Worm (Caenorhabditis elegans) whole organism, L1 larva: ENCODE data around the gene srt-63.

Experiments used
- C04F5.9 ChIP-seq: sonication (generic microtip); optimal IDR thresholded peaks from 2 replicates; lab custom pipeline; 2016; ENCODE audit warnings: missing genetic modification characterization, missing compliant biosample characterization
- ceh-82 ChIP-seq, 3 experiments: fragments of 150-350 bp in 1 of 3; sonication (generic microtip) in 2 of 3; optimal IDR thresholded peaks; 2 replicates each; lab custom pipeline; 2014 to 2017; ENCODE audit warnings: missing biosample characterization in 3 of 3, missing genetic modification characterization in 3 of 3
- lin-15B ChIP-seq: fragments of 150-350 bp; sonication (generic microtip); optimal IDR thresholded peaks from 3 replicates; lab custom pipeline; 2014; ENCODE audit warnings: missing biosample characterization, missing genetic modification characterization
- lin-35 ChIP-seq, 2 experiments: fragments of 150-350 bp; optimal IDR thresholded peaks; 2 replicates each; lab custom pipeline; 2014; ENCODE audit warnings: missing biosample characterization in 2 of 2, missing genetic modification characterization in 2 of 2, missing genetic modification reagents in 2 of 2
- lsy-2 ChIP-seq, 2 experiments: fragments of 150-350 bp; optimal IDR thresholded peaks; 2 replicates each; lab custom pipeline; 2014; ENCODE audit warnings: missing biosample characterization in 2 of 2, missing genetic modification characterization in 2 of 2
- mep-1 ChIP-seq: fragments of 150-350 bp; optimal IDR thresholded peaks from 2 replicates; lab custom pipeline; 2014; ENCODE audit warnings: missing biosample characterization, missing genetic modification characterization
- skn-1 ChIP-seq: fragments of 150-350 bp; optimal IDR thresholded peaks from 2 replicates; lab custom pipeline; 2014; ENCODE audit warnings: missing biosample characterization, missing genetic modification characterization
- unc-62 ChIP-seq: fragments of 150-350 bp; optimal IDR thresholded peaks from 2 replicates; lab custom pipeline; 2014; ENCODE audit warnings: missing biosample characterization, missing genetic modification reagents, missing genetic modification characterization
- zag-1 ChIP-seq: fragments of 150-350 bp; optimal IDR thresholded peaks from 2 replicates; lab custom pipeline; 2014; ENCODE audit warnings: missing biosample characterization, missing genetic modification characterization
- ztf-11 ChIP-seq, 2 experiments: sonication (generic microtip); optimal IDR thresholded peaks; 2 replicates each; lab custom pipeline; 2016 to 2017; ENCODE audit warnings: missing genetic modification characterization in 2 of 2, missing biosample characterization in 1 of 2, missing compliant biosample characterization in 1 of 2
- ztf-4 ChIP-seq: fragments of 150-350 bp; optimal IDR thresholded peaks from 2 replicates; lab custom pipeline; 2014; ENCODE audit warnings: missing biosample characterization, missing genetic modification characterization

ce11 chrV:3273156-3273555 is 17.2 kb upstream of the srt-63 start, which contains the start of gene T28A11.20:
- TF ChIP-seq ztf-11 (tag; optimal IDR thresholded peaks at IDR 0.05; lab: Kevin White, UChicago) (no peak), unc-62 (GFP tag; lab: Kevin White, UChicago) (no peak), lin-35 (GFP tag; optimal IDR thresholded peaks at IDR 0.05; lab: Kevin White, UChicago) (no peak), skn-1 (tag; lab: Kevin White, UChicago) (no peak), mep-1 (tag; lab: Kevin White, UChicago) (no peak), lsy-2 (tag; optimal IDR thresholded peaks at IDR 0.05; lab: Kevin White, UChicago) (no peak), zag-1 (tag; lab: Kevin White, UChicago) (no peak), C04F5.9 (tag; lab: Kevin White, UChicago) (no peak), ztf-4 (tag; lab: Kevin White, UChicago) (no peak), lin-15B (no peak), ceh-82 (tag; optimal IDR thresholded peaks at IDR 0.05; lab: Kevin White, UChicago) (no peak)
